Worm (Caenorhabditis elegans) whole organism, young adult: ENCODE measurements around the gene rcan-1.

Experiments
- B0035.1 ChIP-seq: sonication (generic microtip); optimal IDR thresholded peaks from 2 replicates; lab custom pipeline; 2016; ENCODE audit warnings: missing genetic modification characterization, mild to moderate bottlenecking, missing compliant biosample characterization, missing genotype, missing genetic modification reagents
- C17E4.6 ChIP-seq: fragments of 200-800 bp; sonication (Bioruptor generic); IDR thresholded peaks from 2 replicates; pipeline ENCODE4 v1.3.6; 2022; ENCODE audit warnings: missing genetic modification reagents, missing genetic modification characterization, missing compliant biosample characterization
- F33H1.4 ChIP-seq: fragments of 200-800 bp; sonication (Bioruptor generic); IDR thresholded peaks from 2 replicates; pipeline ENCODE4 v1.3.6; 2022; ENCODE audit warnings: missing genetic modification reagents, missing genetic modification characterization, missing compliant biosample characterization
- F49E8.2 ChIP-seq: sonication (generic microtip); optimal IDR thresholded peaks from 3 replicates; lab custom pipeline; 2017; ENCODE audit warnings: missing genetic modification characterization, mild to moderate bottlenecking, missing compliant biosample characterization, antibody characterized with exemption, moderate library complexity; ENCODE audit not compliant: insufficient read depth
- F55B11.4 ChIP-seq: sonication (generic microtip); optimal IDR thresholded peaks from 2 replicates; lab custom pipeline; 2016; ENCODE audit warnings: missing compliant biosample characterization, missing genetic modification characterization, borderline replicate concordance; ENCODE audit not compliant: insufficient read depth
- F57A8.1 ChIP-seq: fragments of 200-800 bp; sonication (Bioruptor generic); optimal IDR thresholded peaks from 2 replicates; lab custom pipeline; 2018; ENCODE audit warnings: mild to moderate bottlenecking, missing genetic modification characterization, moderate library complexity, missing compliant biosample characterization
- F57C9.4 ChIP-seq: sonication (generic microtip); optimal IDR thresholded peaks from 2 replicates; lab custom pipeline; 2017; ENCODE audit warnings: mild to moderate bottlenecking, missing genetic modification characterization, missing compliant biosample characterization
- akir-1 ChIP-seq: fragments of 200-800 bp; sonication (Bioruptor generic); optimal IDR thresholded peaks from 2 replicates; lab custom pipeline; 2018; ENCODE audit warnings: mild to moderate bottlenecking, missing genetic modification characterization, moderate library complexity, missing compliant biosample characterization
- aptf-3 ChIP-seq: fragments of 200-800 bp; sonication (Bioruptor generic); IDR thresholded peaks from 2 replicates; pipeline ENCODE4 v1.3.6; 2022; ENCODE audit warnings: missing genetic modification characterization, missing compliant biosample characterization
- athp-1 ChIP-seq: sonication (generic microtip); optimal IDR thresholded peaks from 2 replicates; lab custom pipeline; 2017; ENCODE audit warnings: mild to moderate bottlenecking, missing genetic modification characterization, missing compliant biosample characterization
- attf-5 ChIP-seq: fragments of 200-800 bp; sonication (Bioruptor generic); optimal IDR thresholded peaks from 2 replicates; lab custom pipeline; 2018; ENCODE audit warnings: mild to moderate bottlenecking, missing genetic modification characterization, missing compliant biosample characterization
- ccch-3 ChIP-seq: fragments of 200-800 bp; sonication (Bioruptor generic); optimal IDR thresholded peaks from 2 replicates; lab custom pipeline; 2018; ENCODE audit warnings: mild to moderate bottlenecking, missing genetic modification characterization, missing compliant biosample characterization
- cebp-1 ChIP-seq, 2 experiments: fragments of 200-800 bp in 1 of 2; sonication (Bioruptor generic) in 1 of 2; sonication (generic microtip) in 1 of 2; IDR thresholded peaks in 1 of 2; optimal IDR thresholded peaks in 1 of 2; 2 replicates each; pipeline versions ENCODE4 v1.3.6 to Lab custom; 2017 to 2022; ENCODE audit warnings: missing compliant biosample characterization in 2 of 2, missing genetic modification characterization in 2 of 2, mild to moderate bottlenecking in 1 of 2, missing genetic modification reagents in 1 of 2, moderate library complexity in 1 of 2
- ceh-58 ChIP-seq: fragments of 200-800 bp; sonication (Bioruptor generic); IDR thresholded peaks from 2 replicates; pipeline ENCODE4 v1.3.6; 2022; ENCODE audit warnings: missing genetic modification characterization, missing compliant biosample characterization
- ekl-4 ChIP-seq: fragments of 200-800 bp; sonication (Bioruptor generic); IDR thresholded peaks from 2 replicates; pipeline ENCODE4 v1.3.6; 2022; ENCODE audit warnings: missing genetic modification reagents, missing genetic modification characterization, missing compliant biosample characterization
- ets-4 ChIP-seq: fragments of 200-800 bp; sonication (Bioruptor generic); optimal IDR thresholded peaks from 2 replicates; lab custom pipeline; 2018; ENCODE audit warnings: mild to moderate bottlenecking, missing genetic modification characterization, missing compliant biosample characterization
- fkh-3 ChIP-seq: sonication (generic microtip); optimal IDR thresholded peaks from 2 replicates; lab custom pipeline; 2016; ENCODE audit warnings: mild to moderate bottlenecking, missing genetic modification characterization, missing compliant biosample characterization
- gei-17 ChIP-seq: fragments of 200-800 bp; sonication (Bioruptor generic); optimal IDR thresholded peaks from 2 replicates; lab custom pipeline; 2018; ENCODE audit warnings: mild to moderate bottlenecking, missing genetic modification characterization, missing compliant biosample characterization
- hmg-1.2 ChIP-seq: fragments of 200-800 bp; sonication (Bioruptor generic); IDR thresholded peaks from 2 replicates; pipeline ENCODE4 v1.3.6; 2022; ENCODE audit warnings: missing genetic modification reagents, missing genetic modification characterization, missing compliant biosample characterization
- hsf-1 ChIP-seq: fragments of 200-800 bp; sonication (Bioruptor generic); IDR thresholded peaks from 2 replicates; pipeline ENCODE4 v1.3.6; 2022; ENCODE audit warnings: missing genetic modification reagents, missing genetic modification characterization, missing compliant biosample characterization
- let-526 ChIP-seq: fragments of 200-800 bp; sonication (Bioruptor generic); IDR thresholded peaks from 2 replicates; pipeline ENCODE4 v1.3.6; 2022; ENCODE audit warnings: missing genetic modification reagents, missing genetic modification characterization, missing compliant biosample characterization
- let-607 ChIP-seq, 2 experiments: fragments of 200-800 bp in 1 of 2; sonication (Bioruptor generic) in 1 of 2; sonication (generic microtip) in 1 of 2; optimal IDR thresholded peaks; 2 replicates each; lab custom pipeline; 2016 to 2018; ENCODE audit warnings: mild to moderate bottlenecking in 2 of 2, missing compliant biosample characterization in 2 of 2, missing genetic modification characterization in 2 of 2, moderate library complexity in 2 of 2, missing genotype in 1 of 2
- lin-35 ChIP-seq, 3 experiments: fragments of 150-350 bp in 2 of 3; sonication (generic microtip) in 1 of 3; optimal IDR thresholded peaks; 2 replicates each; lab custom pipeline; 2014 to 2018; ENCODE audit warnings: missing biosample characterization in 3 of 3, missing genetic modification characterization in 3 of 3, missing genetic modification reagents in 3 of 3
- lin-40 ChIP-seq: sonication (generic microtip); optimal IDR thresholded peaks from 2 replicates; lab custom pipeline; 2016; ENCODE audit warnings: missing genetic modification characterization, mild to moderate bottlenecking, missing compliant biosample characterization, missing genotype, missing genetic modification reagents
- lin-54 ChIP-seq: fragments of 200-800 bp; sonication (Bioruptor generic); optimal IDR thresholded peaks from 2 replicates; lab custom pipeline; 2018; ENCODE audit warnings: mild to moderate bottlenecking, missing genetic modification characterization, missing compliant biosample characterization
- lir-1 ChIP-seq: fragments of 200-800 bp; sonication (Bioruptor generic); conservative IDR thresholded peaks from 2 replicates; pipeline ENCODE4 v1.3.6; 2022; ENCODE audit warnings: missing genetic modification reagents, missing genetic modification characterization, missing compliant biosample characterization
- lsl-1 ChIP-seq: fragments of 200-800 bp; sonication (Bioruptor generic); optimal IDR thresholded peaks from 2 replicates; lab custom pipeline; 2018; ENCODE audit warnings: mild to moderate bottlenecking, missing genetic modification characterization, moderate library complexity, missing compliant biosample characterization
- madf-3 ChIP-seq: fragments of 200-800 bp; sonication (Bioruptor generic); IDR thresholded peaks from 2 replicates; pipeline ENCODE4 v1.3.6; 2022; ENCODE audit warnings: missing genetic modification reagents, missing genetic modification characterization, missing compliant biosample characterization
- madf-6 ChIP-seq: fragments of 200-800 bp; sonication (Bioruptor generic); IDR thresholded peaks from 2 replicates; pipeline ENCODE4 v1.3.6; 2022; ENCODE audit warnings: missing genetic modification reagents, missing genetic modification characterization, missing compliant biosample characterization
- mcd-1 ChIP-seq: fragments of 200-800 bp; sonication (Bioruptor generic); IDR thresholded peaks from 2 replicates; pipeline ENCODE4 v1.3.6; 2022; ENCODE audit warnings: missing genetic modification reagents, missing genetic modification characterization, missing compliant biosample characterization
- nfyb-1 ChIP-seq: fragments of 200-800 bp; sonication (Bioruptor generic); IDR thresholded peaks from 2 replicates; pipeline ENCODE4 v1.3.6; 2022; ENCODE audit warnings: missing genetic modification reagents, missing genetic modification characterization, missing compliant biosample characterization
- nhr-120 ChIP-seq: fragments of 200-800 bp; sonication (Bioruptor generic); IDR thresholded peaks from 2 replicates; pipeline ENCODE4 v1.3.6; 2022; ENCODE audit warnings: missing genetic modification characterization, missing compliant biosample characterization
- nhr-179 ChIP-seq: sonication (generic microtip); optimal IDR thresholded peaks from 2 replicates; lab custom pipeline; 2016; ENCODE audit warnings: mild to moderate bottlenecking, missing genetic modification characterization, missing compliant biosample characterization
- nhr-80 ChIP-seq: sonication (generic microtip); optimal IDR thresholded peaks from 2 replicates; lab custom pipeline; 2016; ENCODE audit warnings: missing genetic modification characterization, missing compliant biosample characterization
- snpc-1.1 ChIP-seq: sonication (generic microtip); optimal IDR thresholded peaks from 2 replicates; lab custom pipeline; 2017; ENCODE audit warnings: missing genetic modification characterization, mild to moderate bottlenecking, missing compliant biosample characterization, antibody characterized with exemption, moderate library complexity, missing genotype, missing genetic modification reagents; ENCODE audit not compliant: insufficient read depth
- snpc-1.3 ChIP-seq: sonication (generic microtip); optimal IDR thresholded peaks from 2 replicates; lab custom pipeline; 2017; ENCODE audit warnings: missing genetic modification characterization, mild to moderate bottlenecking, missing compliant biosample characterization, antibody characterized with exemption, moderate library complexity, missing genotype, missing genetic modification reagents; ENCODE audit not compliant: insufficient read depth
- somi-1 ChIP-seq: fragments of 200-800 bp; sonication (Bioruptor generic); optimal IDR thresholded peaks from 2 replicates; lab custom pipeline; 2018; ENCODE audit warnings: mild to moderate bottlenecking, missing genetic modification characterization, missing compliant biosample characterization
- sptf-2 ChIP-seq: fragments of 200-800 bp; sonication (Bioruptor generic); optimal IDR thresholded peaks from 2 replicates; lab custom pipeline; 2018; ENCODE audit warnings: mild to moderate bottlenecking, missing genetic modification characterization, missing compliant biosample characterization
- tbp1 ChIP-seq: fragments of 200-800 bp; sonication (Bioruptor generic); optimal IDR thresholded peaks from 2 replicates; lab custom pipeline; 2018; ENCODE audit warnings: mild to moderate bottlenecking, missing genetic modification characterization, missing compliant biosample characterization
- tlf-1 ChIP-seq: fragments of 200-800 bp; sonication (Bioruptor generic); optimal IDR thresholded peaks from 2 replicates; lab custom pipeline; 2018; ENCODE audit warnings: mild to moderate bottlenecking, missing genetic modification characterization, missing compliant biosample characterization
- zim-3 ChIP-seq: sonication (generic microtip); optimal IDR thresholded peaks from 2 replicates; lab custom pipeline; 2017; ENCODE audit warnings: mild to moderate bottlenecking, missing genetic modification characterization, moderate library complexity, missing compliant biosample characterization
- ztf-18 ChIP-seq: sonication (generic microtip); optimal IDR thresholded peaks from 2 replicates; lab custom pipeline; 2016; ENCODE audit warnings: missing genotype, mild to moderate bottlenecking, missing genetic modification characterization, missing compliant biosample characterization
- ztf-3 ChIP-seq: fragments of 200-800 bp; sonication (Bioruptor generic); optimal IDR thresholded peaks from 2 replicates; lab custom pipeline; 2018; ENCODE audit warnings: mild to moderate bottlenecking, missing genetic modification characterization, missing compliant biosample characterization
- ztf-6 ChIP-seq: fragments of 200-800 bp; sonication (Bioruptor generic); IDR thresholded peaks from 2 replicates; pipeline ENCODE4 v1.3.6; 2022; ENCODE audit warnings: missing genetic modification reagents, missing genetic modification characterization, missing compliant biosample characterization

rcan-1 gene

ce11 chrIII:5722550-5722949, 38.7 kb upstream of the rcan-1 start, which contains the start of gene wrm-1:
Gene wrm-1 (plus strand): TSS chrIII:5722850.
- TF ChIP-seq gei-17 (no peak), sptf-2 (GFP tag; lab: Kevin White, UChicago) (no peak), snpc-1.1 (tag; lab: Kevin White, UChicago) (no peak), hsf-1 (no peak), tbp1 (GFP tag; lab: Kevin White, UChicago) (no peak), madf-6 (GFP tag; lab: Robert Waterston, UW) (no peak), F33H1.4 (no peak), zim-3 (tag; lab: Kevin White, UChicago) (no peak), let-526 (GFP tag; lab: Robert Waterston, UW) (no peak)

ce11 chrIII:5721888-5722287, 38.0 kb upstream of the rcan-1 start:
- TF ChIP-seq ztf-3 = no peak
- no peak for TF ChIP-seq snpc-1.3 (tag; lab: Kevin White, UChicago)
- no peak for TF ChIP-seq ceh-58 (GFP tag; lab: Robert Waterston, UW)
- peak; percentile 77 for TF ChIP-seq lin-54
- TF ChIP-seq lin-35 (GFP tag; optimal IDR thresholded peaks at IDR 0.05; lab: Kevin White, UChicago) = peak in 1 of 3 experiments; percentile 75
- no peak for TF ChIP-seq F57C9.4 (tag; lab: Kevin White, UChicago)
- peak; percentile 12 for TF ChIP-seq athp-1 (tag; lab: Kevin White, UChicago)
- no peak for TF ChIP-seq snpc-1.1 (tag; lab: Kevin White, UChicago)
- TF ChIP-seq hmg-1.2 (GFP tag; lab: Robert Waterston, UW) = no peak
- TF ChIP-seq F55B11.4 (tag; lab: Kevin White, UChicago) = no peak
- TF ChIP-seq B0035.1 (tag; lab: Kevin White, UChicago) = no peak
- peak; percentile 61 for TF ChIP-seq lin-40 (tag; lab: Kevin White, UChicago)
- 0 out of 2 replicates have a peak, but pooled peaks have one; percentile 29 for TF ChIP-seq lir-1
- no peak for TF ChIP-seq nhr-179 (tag; lab: Kevin White, UChicago)
- no peak for TF ChIP-seq lsl-1 (GFP tag; lab: Kevin White, UChicago)
- TF ChIP-seq ets-4 (GFP tag; lab: Kevin White, UChicago) = no peak
- peak; percentile 34 for TF ChIP-seq attf-5 (GFP tag; lab: Kevin White, UChicago)
- no peak for TF ChIP-seq cebp-1 (GFP tag; IDR thresholded peaks at IDR 0.05; lab: Robert Waterston, UW)
- peak; percentile 51 for TF ChIP-seq cebp-1 (tag; optimal IDR thresholded peaks at IDR 0.05; lab: Kevin White, UChicago)
- peak in 1 of 2 experiments; percentile 47 for TF ChIP-seq let-607 (tag; optimal IDR thresholded peaks at IDR 0.05; lab: Kevin White, UChicago)
- TF ChIP-seq madf-6 (GFP tag; lab: Robert Waterston, UW) = peak; percentile 61; the same call in 1 of the 2 replicates
- TF ChIP-seq somi-1 (GFP tag; lab: Kevin White, UChicago) = peak; percentile 4
- TF ChIP-seq ztf-18 (tag; lab: Kevin White, UChicago) = peak; percentile 12
- peak; percentile 36 for TF ChIP-seq ccch-3 (GFP tag; lab: Kevin White, UChicago)
- peak; percentile 37; the same call in 1 of the 2 replicates for TF ChIP-seq ekl-4
- no peak for TF ChIP-seq F57A8.1 (GFP tag; lab: Kevin White, UChicago)
- TF ChIP-seq F33H1.4 = peak; percentile 46; the same call in 1 of the 2 replicates
- TF ChIP-seq nfyb-1 (GFP tag; lab: Robert Waterston, UW) = peak; percentile 62; the same call in 1 of the 2 replicates
- TF ChIP-seq gei-17 = peak; percentile 4
- peak; percentile 68 for TF ChIP-seq mcd-1 (GFP tag; lab: Robert Waterston, UW)
- TF ChIP-seq madf-3 = 0 out of 2 replicates have a peak, but pooled peaks have one; percentile 43
- TF ChIP-seq zim-3 (tag; lab: Kevin White, UChicago) = peak; percentile 5
- no peak for TF ChIP-seq F49E8.2 (tag; lab: Kevin White, UChicago)
- peak; percentile 69 for TF ChIP-seq akir-1 (GFP tag; lab: Kevin White, UChicago)
- no peak for TF ChIP-seq ztf-6 (GFP tag; lab: Robert Waterston, UW)
- TF ChIP-seq fkh-3 = no peak
- TF ChIP-seq C17E4.6 (GFP tag; lab: Robert Waterston, UW) = no peak
- TF ChIP-seq nhr-120 = no peak
- no peak for TF ChIP-seq aptf-3
- peak; percentile 48 for TF ChIP-seq nhr-80 (tag; lab: Kevin White, UChicago)
- TF ChIP-seq tlf-1 (GFP tag; lab: Kevin White, UChicago) = peak; percentile 16
